Worm (Caenorhabditis elegans) whole organism, L3 larva: ENCODE results near the gene clec-55.

Experiments
- lin-39 ChIP-seq: fragments of 150-350 bp; optimal IDR thresholded peaks from 2 replicates; lab custom pipeline; 2018; ENCODE audit warnings: missing biosample characterization, missing genetic modification reagents, missing genetic modification characterization
- nhr-237 ChIP-seq: fragments of 150-350 bp; optimal IDR thresholded peaks from 2 replicates; lab custom pipeline; 2014; ENCODE audit warnings: missing biosample characterization, missing genetic modification characterization
- ztf-11 ChIP-seq: fragments of 150-350 bp; optimal IDR thresholded peaks from 2 replicates; lab custom pipeline; 2014; ENCODE audit warnings: missing biosample characterization, missing genetic modification characterization

- TF ChIP-seq ztf-11 (tag; lab: Kevin White, UChicago) (no peak), lin-39 (tag; lab: Kevin White, UChicago) (no peak), nhr-237 (tag; lab: Kevin White, UChicago) (no peak)
These were observed 16.4 kb downstream of the clec-55 start for ce11 chrV:14495493-14495892.
